Fruit fly (Drosophila melanogaster) whole organism, larva: Measurements from ENCODE around the gene loaf.

Experiments
- noc ChIP-seq: fragments of 200-800 bp; sonication (Bioruptor generic); optimal IDR thresholded peaks from 3 replicates; lab custom pipeline; 2019; ENCODE audit warnings: missing biosample characterization, mild to moderate bottlenecking, missing genetic modification characterization, moderate library complexity

The loaf gene

DNA sequence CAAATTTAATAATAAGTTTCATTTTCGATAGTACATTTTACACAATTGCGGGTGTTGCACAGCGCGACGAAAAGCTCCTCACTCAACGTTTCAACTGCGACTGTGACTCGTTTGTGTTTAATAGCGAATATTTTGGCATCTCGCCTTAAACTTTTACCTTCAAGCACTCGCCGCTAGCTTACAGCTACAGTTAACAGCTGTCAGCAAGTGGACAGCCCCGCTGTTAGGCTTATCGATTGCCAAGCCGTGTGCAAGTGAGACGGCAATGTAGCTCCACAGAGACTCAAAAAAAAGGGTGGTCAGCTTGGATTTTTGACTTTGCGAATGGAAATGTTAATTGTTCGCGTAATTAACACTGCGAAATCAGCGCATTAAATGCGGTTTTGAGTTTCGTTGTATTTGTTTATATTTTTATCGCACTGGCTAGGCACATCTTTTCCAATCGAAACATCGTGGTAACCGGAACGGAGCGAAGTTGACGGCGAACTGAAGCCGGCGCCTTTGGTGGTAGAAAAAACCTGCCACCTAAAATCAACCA is at the start of gene loaf:
Gene loaf (minus strand): TSS at position 488 of the 538 bp plus-strand sequence.
- TF ChIP-seq noc (tag; lab: Kevin White, UChicago): no peak

- TF ChIP-seq noc (tag; lab: Kevin White, UChicago): no peak
These were observed 49.3 kb upstream of the loaf start, which contains the start of gene CG14130 for dm6 chr3L:11815220-11815797. Gene CG14130, plus strand, starts transcription at chr3L:11815444.

dm6 chr3L:11814655-11815054 is 48.7 kb upstream of the loaf start, which contains the start of gene Cubn2:
Gene Cubn2, minus strand, starts transcription at chr3L:11814755.
- TF ChIP-seq noc (tag; lab: Kevin White, UChicago): no peak

- no peak for TF ChIP-seq noc (tag; lab: Kevin White, UChicago)
These were observed 35.6 kb upstream of the loaf start for dm6 chr3L:11801622-11802021.

DNA sequence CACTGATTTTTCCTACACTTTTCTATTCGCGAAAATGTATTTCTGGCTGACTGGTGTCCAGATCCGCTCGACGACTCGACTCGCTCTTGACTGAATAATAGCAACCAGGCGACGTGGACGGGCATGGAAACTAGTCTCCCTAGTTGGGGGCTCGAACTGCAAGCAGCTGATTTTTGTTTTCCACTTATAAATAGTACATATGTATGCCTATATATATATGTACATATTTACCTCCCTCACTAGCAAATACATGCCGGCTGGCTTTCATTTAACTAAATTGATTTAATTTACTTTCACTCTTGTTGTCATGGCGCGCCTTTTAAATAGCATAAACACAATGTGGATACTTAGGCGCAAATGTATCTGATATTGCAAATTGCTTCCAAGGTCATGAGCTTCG is 34.8 kb upstream of the loaf start, which contains the start of gene Gcat:
Gene Gcat (minus strand): TSS at position 101 of the 400 bp plus-strand sequence.
- TF ChIP-seq noc (tag; lab: Kevin White, UChicago): no peak

DNA sequence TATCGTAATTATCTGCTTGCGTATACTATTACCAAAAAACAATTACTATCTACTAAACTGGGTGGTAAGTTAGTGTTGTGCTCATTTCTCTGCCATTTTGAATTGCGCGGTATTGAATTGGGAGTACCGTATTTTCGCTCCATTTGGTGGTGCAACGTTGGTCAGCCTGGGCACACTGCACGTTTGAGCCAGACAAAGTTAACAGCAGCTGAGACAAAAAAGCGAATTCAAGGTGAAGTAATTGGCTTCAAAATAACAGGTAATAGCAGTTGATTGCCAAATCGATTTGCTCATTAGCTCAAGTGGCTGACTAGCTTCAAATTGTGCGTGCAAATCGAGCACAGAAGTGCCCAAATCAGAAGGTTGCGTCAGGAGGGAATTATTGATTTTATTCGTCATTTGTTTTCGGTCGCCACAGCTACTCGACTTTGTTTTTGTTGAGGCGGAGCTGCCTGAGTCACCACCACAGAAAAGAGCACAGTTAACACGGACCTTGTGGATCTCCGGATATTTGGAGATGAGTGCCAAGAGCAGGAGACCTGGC is 29.5 kb upstream of the loaf start, which contains the start of gene Klp68D:
Gene Klp68D (plus strand): TSS at position 175 of the 544 bp plus-strand sequence.
- TF ChIP-seq noc (tag; lab: Kevin White, UChicago): no peak

dm6 chr3L:11793233-11793800 is 27.3 kb upstream of the loaf start, which contains the start of the genes twy and CG10907:
Gene twy, minus strand, starts transcription at chr3L:11793283.
Gene CG10907, plus strand, starts transcription at chr3L:11793514.
- TF ChIP-seq noc (tag; lab: Kevin White, UChicago): no peak

DNA sequence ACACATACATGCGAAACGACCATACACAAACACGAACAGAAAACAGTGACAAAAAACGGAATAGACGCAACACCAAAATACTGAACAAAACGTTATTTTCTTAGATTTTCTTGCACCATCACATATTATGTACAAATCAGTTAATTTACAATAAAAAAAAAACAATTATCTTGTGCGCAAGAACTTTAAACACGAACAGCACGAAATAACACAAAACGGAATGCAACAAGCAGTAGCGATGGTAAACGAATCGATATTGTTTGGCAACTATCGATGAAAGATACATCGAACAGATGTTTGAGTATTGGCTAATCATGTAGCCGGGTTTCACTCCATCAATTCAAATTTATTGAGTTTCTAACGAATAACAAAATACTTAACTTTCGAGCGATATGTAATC is 23.8 kb upstream of the loaf start, which contains the start of gene Pi3K68D:
Gene Pi3K68D (minus strand): TSS at position 241 of the 400 bp plus-strand sequence.
- TF ChIP-seq noc (tag; lab: Kevin White, UChicago): no peak

dm6 chr3L:11788936-11789352 is 23.0 kb upstream of the loaf start:
- peak; percentile 29 for TF ChIP-seq noc (tag; lab: Kevin White, UChicago)

DNA sequence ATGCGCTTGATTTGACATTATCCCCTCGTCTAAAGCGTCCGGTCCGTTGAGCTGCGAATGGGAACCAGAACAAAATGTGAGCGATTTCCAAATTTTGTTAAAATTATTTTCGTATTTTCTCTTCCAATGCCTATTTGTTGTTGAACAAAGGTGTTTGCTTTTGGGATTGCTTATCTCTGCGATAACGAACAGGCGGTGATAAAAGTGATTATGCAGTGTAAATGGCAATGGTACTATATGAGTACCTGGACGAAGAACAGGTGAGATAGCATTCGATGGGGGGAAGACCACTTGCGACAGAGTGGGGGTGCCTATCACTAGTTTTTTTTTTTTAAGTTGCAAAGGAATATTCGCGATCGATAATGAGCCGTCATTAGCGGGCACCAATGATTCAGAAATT is 22.2 kb upstream of the loaf start:
- no peak for TF ChIP-seq noc (tag; lab: Kevin White, UChicago)

DNA sequence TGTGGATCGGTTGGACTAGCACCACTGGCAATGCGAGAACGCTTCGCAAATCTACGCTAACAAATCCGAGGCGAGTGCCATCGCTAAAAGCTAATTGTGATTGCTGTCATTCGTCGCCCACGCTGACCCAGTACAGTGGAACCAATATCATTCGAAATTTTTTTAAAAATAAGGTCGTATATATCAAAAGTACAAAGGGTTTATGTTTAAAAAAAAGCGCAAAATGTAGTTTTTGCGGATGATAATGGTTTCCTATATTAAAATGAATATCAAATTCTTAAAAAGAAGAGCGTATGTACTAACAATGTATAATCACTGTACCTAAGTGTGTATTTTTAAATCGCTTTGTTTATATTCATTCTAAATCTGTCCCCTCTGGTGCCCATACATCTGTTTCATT is 19.3 kb upstream of the loaf start:
- TF ChIP-seq noc (tag; lab: Kevin White, UChicago): peak; percentile 78

DNA sequence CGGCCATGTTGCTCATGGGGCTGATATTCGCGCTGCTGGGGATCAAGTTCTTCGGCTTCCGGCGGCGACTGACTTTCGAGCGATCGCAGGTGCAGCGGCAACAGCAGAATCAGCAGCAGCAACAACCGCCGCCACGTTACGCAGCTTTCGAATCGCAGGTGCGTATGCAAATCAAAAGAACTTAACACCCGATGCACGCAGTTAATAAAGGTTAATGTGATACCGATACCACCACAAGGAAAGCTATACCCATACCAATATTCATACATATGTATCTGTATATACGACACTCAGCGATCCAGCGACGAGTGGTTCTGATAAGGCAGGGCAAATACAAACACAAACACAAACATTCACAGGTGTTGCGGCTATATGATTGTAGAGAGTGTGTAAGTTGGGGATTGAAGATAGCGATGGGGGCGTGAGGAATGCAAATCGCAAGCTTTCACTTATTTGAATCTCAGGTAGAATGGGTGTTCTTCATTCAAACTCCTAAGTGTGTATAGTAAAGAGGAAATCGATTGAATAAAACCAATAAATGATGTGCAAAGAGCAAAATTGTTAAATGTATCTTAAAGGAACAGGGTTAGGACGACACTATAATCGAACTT is 11.5 kb upstream of the loaf start:
- TF ChIP-seq noc (tag; lab: Kevin White, UChicago): no peak

DNA sequence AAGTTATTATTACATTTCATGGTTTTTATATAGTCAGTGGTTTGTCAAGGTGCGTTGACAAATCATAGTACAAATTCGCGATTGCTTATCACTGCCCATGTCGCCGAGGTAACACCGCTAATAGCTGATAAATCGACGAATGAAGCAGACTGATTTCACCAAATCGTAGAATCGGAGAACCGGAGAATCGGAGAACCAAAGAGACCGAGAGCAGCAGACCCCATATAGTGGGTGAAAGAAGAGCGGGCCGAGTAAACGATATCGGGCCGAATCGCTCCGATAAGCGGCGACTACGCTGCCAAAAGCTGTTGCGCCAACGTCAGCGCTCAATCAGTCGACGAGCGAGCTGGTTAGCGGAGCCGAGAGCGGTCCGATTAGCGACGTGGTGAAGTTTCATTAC is 10.7 kb upstream of the loaf start, which contains the start of gene CG14131:
Gene CG14131 (plus strand): TSS at position 343 of the 400 bp plus-strand sequence.
- TF ChIP-seq noc (tag; lab: Kevin White, UChicago): no peak

dm6 chr3L:11774401-11774800 is 8.4 kb upstream of the loaf start, which contains the start of gene Tim13:
Gene Tim13, minus strand, starts transcription at chr3L:11774501.
- TF ChIP-seq noc (tag; lab: Kevin White, UChicago): no peak

DNA sequence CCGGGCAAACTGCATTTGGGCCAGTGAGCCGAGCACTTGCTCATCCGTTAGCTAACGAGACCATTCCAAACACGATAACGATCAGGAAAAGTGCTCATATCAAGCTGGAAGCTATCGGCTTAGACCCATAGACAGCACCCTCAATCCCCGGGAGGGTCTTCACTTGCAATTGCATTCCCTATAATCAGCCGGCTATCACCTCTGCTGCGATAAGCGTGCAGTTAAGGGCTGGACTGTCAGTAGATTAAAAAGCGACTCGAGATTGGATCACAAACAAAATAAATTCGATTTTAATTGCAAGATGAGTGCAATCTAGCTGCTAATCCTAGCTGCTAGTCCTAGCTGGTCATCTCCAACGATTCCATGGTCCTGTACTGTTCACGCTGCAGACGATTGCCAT is 7.8 kb upstream of the loaf start:
- no peak for TF ChIP-seq noc (tag; lab: Kevin White, UChicago)

- peak; percentile 20 for TF ChIP-seq noc (tag; lab: Kevin White, UChicago)
These were observed 6.6 kb upstream of the loaf start for dm6 chr3L:11772608-11773017.
